Worm (Caenorhabditis elegans): ENCODE data around the gene ubc-1.

DNA sequence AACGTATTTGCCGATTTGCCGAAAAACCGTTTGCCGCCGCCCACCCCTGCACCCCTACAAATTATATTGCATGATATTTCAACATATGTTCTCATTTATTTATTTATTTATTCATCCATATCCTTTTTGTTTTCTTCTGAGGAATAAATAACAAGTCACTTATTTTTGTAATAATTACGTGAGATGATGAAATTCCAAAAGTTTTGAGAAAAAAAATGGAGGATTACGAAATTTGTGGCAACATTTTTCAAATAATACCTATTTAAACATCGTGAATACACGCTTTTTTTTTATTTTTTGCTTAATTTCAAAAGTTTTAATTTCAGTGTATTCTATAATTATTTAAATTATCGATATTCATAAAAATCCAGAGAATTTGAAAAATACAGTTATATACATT lies 5.9 kb upstream of the ubc-1 start:
- TF ChIP-seq unc-39 (tag; optimal IDR thresholded peaks at IDR 0.05) (no peak), sem-2 (GFP tag; optimal IDR thresholded peaks at IDR 0.05) (no peak), mep-1 (tag; optimal IDR thresholded peaks at IDR 0.05) (no peak), lin-13 (tag; optimal IDR thresholded peaks at IDR 0.05) (no peak), ceh-83 (GFP tag; optimal IDR thresholded peaks at IDR 0.05) (no peak), nhr-28 (tag; optimal IDR thresholded peaks at IDR 0.05) (no peak), nhr-12 (tag; optimal IDR thresholded peaks at IDR 0.05) (no peak), flh-1 (GFP tag; optimal IDR thresholded peaks at IDR 0.05) (no peak), mls-2 (tag; optimal IDR thresholded peaks at IDR 0.05) (no peak), unc-120 (tag; optimal IDR thresholded peaks at IDR 0.05; ENCODE audit: poor library complexity, severe bottlenecking) (no peak), cnd-1 (tag; optimal IDR thresholded peaks at IDR 0.05) (no peak), ceh-43 (GFP tag; optimal IDR thresholded peaks at IDR 0.05) (no peak), blmp-1 (tag; optimal IDR thresholded peaks at IDR 0.05) (no peak)
